Worm (Caenorhabditis elegans): ENCODE results near the gene ctsa-2.
A peak's percentile ranks its signal among the peaks of the same experiment; 100 is the strongest.

The ctsa-2 gene

DNA sequence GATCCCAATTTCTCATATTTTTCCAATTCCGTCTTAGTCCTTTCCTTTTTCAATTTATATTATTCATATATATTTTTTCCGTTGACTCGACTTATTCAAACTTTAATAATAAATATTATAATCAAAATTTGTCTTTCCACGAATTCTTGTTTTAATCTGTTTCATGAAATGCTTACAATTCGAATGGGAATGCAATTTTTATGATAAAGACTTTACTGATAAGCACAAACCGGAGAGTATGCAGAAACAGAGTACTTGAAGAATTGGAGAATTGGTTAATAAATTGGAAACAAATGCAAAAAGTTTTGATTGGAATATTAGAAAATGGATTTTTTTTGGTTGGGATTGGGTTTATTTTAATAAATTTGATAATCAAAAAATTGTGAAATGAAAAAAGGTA is 22.1 kb downstream of the ctsa-2 start:
- TF ChIP-seq atf-7 (tag; optimal IDR thresholded peaks at IDR 0.05) (no peak), Y53F4B.3 (GFP tag; IDR thresholded peaks at IDR 0.05) (no peak), nhr-80 (tag; optimal IDR thresholded peaks at IDR 0.05) (peak; percentile 20)

DNA sequence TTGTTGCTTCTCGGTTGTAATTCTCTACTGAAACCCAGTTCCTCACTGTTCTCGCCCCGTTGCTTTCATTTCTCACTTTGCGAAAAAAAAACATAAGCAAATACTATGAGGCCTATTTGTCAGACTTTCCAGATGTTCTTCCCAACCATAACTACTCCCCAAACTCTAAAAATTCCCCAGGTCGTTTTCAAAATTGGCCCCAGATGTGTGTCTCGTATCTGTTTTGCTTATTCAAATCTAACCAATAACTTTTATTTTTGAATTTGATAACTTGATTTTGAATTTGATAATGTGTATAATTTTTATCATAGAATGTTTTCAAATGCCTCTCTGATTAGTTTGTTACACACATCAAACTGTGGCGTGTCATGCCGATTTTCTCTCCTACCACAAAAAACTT is 22.6 kb downstream of the ctsa-2 start:
- TF ChIP-seq mcd-1 (GFP tag; IDR thresholded peaks at IDR 0.05): no peak
- TF ChIP-seq sdz-38 (tag; optimal IDR thresholded peaks at IDR 0.05): no peak
- TF ChIP-seq mes-4 (tag; optimal IDR thresholded peaks at IDR 0.05): no peak
- no peak for TF ChIP-seq ama-1 (optimal IDR thresholded peaks at IDR 0.05)
- no peak for TF ChIP-seq ama-1 (GFP tag; optimal IDR thresholded peaks at IDR 0.05)
- no peak for TF ChIP-seq aptf-2 (GFP tag; conservative IDR thresholded peaks at IDR 0.05)
- no peak for TF ChIP-seq die-1 (tag; optimal IDR thresholded peaks at IDR 0.05)
- TF ChIP-seq C06A6.2 (GFP tag; conservative IDR thresholded peaks at IDR 0.05): no peak
- TF ChIP-seq sptf-2 (GFP tag; optimal IDR thresholded peaks at IDR 0.05): no peak
- TF ChIP-seq ceh-79 (tag; optimal IDR thresholded peaks at IDR 0.05): no peak
- no peak for TF ChIP-seq ceh-27 (GFP tag; optimal IDR thresholded peaks at IDR 0.05)
- TF ChIP-seq K11D2.4 (GFP tag; IDR thresholded peaks at IDR 0.05): no peak
- no peak for TF ChIP-seq gei-17 (GFP tag; optimal IDR thresholded peaks at IDR 0.05)
- TF ChIP-seq mel-28 (tag; optimal IDR thresholded peaks at IDR 0.05; ENCODE audit: borderline replicate concordance): no peak
- TF ChIP-seq nhr-27 (tag; optimal IDR thresholded peaks at IDR 0.05): no peak
- TF ChIP-seq F57C9.4 (tag; optimal IDR thresholded peaks at IDR 0.05): no peak
- no peak for TF ChIP-seq lsy-27 (tag; optimal IDR thresholded peaks at IDR 0.05; ENCODE audit: borderline replicate concordance, insufficient read depth)
- TF ChIP-seq fkh-3 (tag; optimal IDR thresholded peaks at IDR 0.05): no peak
- TF ChIP-seq D2030.7 (GFP tag; IDR thresholded peaks at IDR 0.05): no peak
- TF ChIP-seq B0035.1 (tag; optimal IDR thresholded peaks at IDR 0.05): no peak
- TF ChIP-seq attf-3 (GFP tag; conservative IDR thresholded peaks at IDR 0.05): no peak

- no peak for TF ChIP-seq F55B11.4 (tag; optimal IDR thresholded peaks at IDR 0.05; ENCODE audit: borderline replicate concordance, insufficient read depth)
These were observed 24.5 kb downstream of the ctsa-2 start for ce11 chrX:6405905-6406304.

- TF ChIP-seq ztf-22 (GFP tag; optimal IDR thresholded peaks at IDR 0.05) (no peak), madf-3 (GFP tag; IDR thresholded peaks at IDR 0.05) (no peak), dox-1 (GFP tag; IDR thresholded peaks at IDR 0.05) (no peak), F33H1.4 (GFP tag; IDR thresholded peaks at IDR 0.05) (no peak), Y53G8AR.9 (GFP tag; conservative IDR thresholded peaks at IDR 0.05) (no peak), akir-1 (GFP tag; optimal IDR thresholded peaks at IDR 0.05) (no peak), ceh-40 (GFP tag; IDR thresholded peaks at IDR 0.05) (no peak), ZK185.1 (tag; optimal IDR thresholded peaks at IDR 0.05; ENCODE audit: poor library complexity, severe bottlenecking) (no peak), him-1 (tag; optimal IDR thresholded peaks at IDR 0.05) (no peak), Y67H2A.10 (GFP tag; conservative IDR thresholded peaks at IDR 0.05) (no peak), cebp-2 (GFP tag; IDR thresholded peaks at IDR 0.05) (no peak), T26A5.8 (tag; optimal IDR thresholded peaks at IDR 0.05) (no peak), somi-1 (GFP tag; optimal IDR thresholded peaks at IDR 0.05) (no peak), nhr-80 (tag; optimal IDR thresholded peaks at IDR 0.05) (no peak), sptf-2 (GFP tag; optimal IDR thresholded peaks at IDR 0.05) (no peak), tlf-1 (GFP tag; optimal IDR thresholded peaks at IDR 0.05) (no peak)
These were observed 27.3 kb downstream of the ctsa-2 start, which contains the start of gene glt-4 for ce11 chrX:6403122-6403521. TSS of gene glt-4 (plus strand) at chrX:6403422.

Measured in whole organism, young adult.